Worm (Caenorhabditis elegans) whole organism, L2 larva: ENCODE measurements around the gene srbc-59.

Source experiments
- alr-1 ChIP-seq: fragments of 150-350 bp; optimal IDR thresholded peaks from 2 replicates; lab custom pipeline; 2014; ENCODE audit warnings: missing biosample characterization, missing genetic modification characterization
- egl-27 ChIP-seq: sonication (generic microtip); optimal IDR thresholded peaks from 3 replicates; lab custom pipeline; 2017; ENCODE audit warnings: missing biosample characterization, missing genetic modification reagents, missing genetic modification characterization
- mdl-1 ChIP-seq, 2 experiments: fragments of 150-350 bp in 1 of 2; sonication (generic microtip) in 1 of 2; optimal IDR thresholded peaks; 2 replicates each; lab custom pipeline; 2017; ENCODE audit warnings: missing biosample characterization in 2 of 2, missing genetic modification characterization in 2 of 2
- nhr-77 ChIP-seq: fragments of 150-350 bp; optimal IDR thresholded peaks from 2 replicates; lab custom pipeline; 2014; ENCODE audit warnings: missing biosample characterization, missing genetic modification characterization
- peb-1 ChIP-seq: fragments of 150-350 bp; optimal IDR thresholded peaks from 2 replicates; lab custom pipeline; 2014; ENCODE audit warnings: missing biosample characterization, missing genetic modification characterization
- ztf-11 ChIP-seq: sonication (generic microtip); optimal IDR thresholded peaks from 2 replicates; lab custom pipeline; 2017; ENCODE audit warnings: missing biosample characterization, missing genetic modification characterization

DNA sequence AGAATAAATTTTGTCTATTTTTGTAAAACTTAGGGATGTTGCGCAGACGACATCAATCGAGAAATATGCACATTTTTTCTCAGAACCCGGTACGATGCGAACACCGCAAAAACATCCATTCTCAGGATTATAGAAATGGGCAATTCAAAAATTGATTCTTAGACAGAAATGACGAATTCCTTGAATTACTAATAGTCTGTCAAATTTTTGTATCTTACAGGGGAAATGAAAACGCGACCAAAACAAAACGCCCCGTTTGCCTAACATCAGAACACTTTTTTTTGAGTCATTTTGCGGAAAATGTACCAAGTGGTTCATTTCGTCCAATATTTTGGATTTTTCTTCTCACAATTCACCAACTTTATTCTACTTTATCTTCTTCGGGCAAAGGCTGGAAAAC is 35.1 kb upstream of the srbc-59 start, which contains the start of gene str-134:
- TF ChIP-seq peb-1 (tag; lab: Kevin White, UChicago) (no peak), nhr-77 (tag; lab: Kevin White, UChicago) (no peak), egl-27 (tag; lab: Kevin White, UChicago) (no peak), ztf-11 (tag; lab: Kevin White, UChicago) (no peak), alr-1 (tag; lab: Kevin White, UChicago) (no peak), mdl-1 (tag; optimal IDR thresholded peaks at IDR 0.05; lab: Kevin White, UChicago) (no peak)
